Fruit fly (Drosophila melanogaster) Kc167 (cell line): ENCODE measurements around the gene tgo.

Experiments
- Myc ChIP-seq: fragments of >200 bp; optimal IDR thresholded peaks from 2 replicates; lab custom pipeline; 2017; ENCODE audit warnings: missing external identifiers
- Sin3A ChIP-seq: fragments of >200 bp; optimal IDR thresholded peaks from 2 replicates; lab custom pipeline; 2018; ENCODE audit warnings: missing external identifiers
- h ChIP-seq: fragments of >200 bp; optimal IDR thresholded peaks from 3 replicates; lab custom pipeline; 2018; ENCODE audit warnings: missing external identifiers
- insv ChIP-seq: fragments of >200 bp; optimal IDR thresholded peaks from 3 replicates; lab custom pipeline; 2018; ENCODE audit warnings: missing external identifiers
- psq ChIP-seq: fragments of >200 bp; optimal IDR thresholded peaks from 2 replicates; lab custom pipeline; 2017; ENCODE audit warnings: missing external identifiers
- ttk ChIP-seq: sonication (Bioruptor generic); optimal IDR thresholded peaks from 2 replicates; lab custom pipeline; 2017; ENCODE audit warnings: missing external identifiers

tgo gene

DNA sequence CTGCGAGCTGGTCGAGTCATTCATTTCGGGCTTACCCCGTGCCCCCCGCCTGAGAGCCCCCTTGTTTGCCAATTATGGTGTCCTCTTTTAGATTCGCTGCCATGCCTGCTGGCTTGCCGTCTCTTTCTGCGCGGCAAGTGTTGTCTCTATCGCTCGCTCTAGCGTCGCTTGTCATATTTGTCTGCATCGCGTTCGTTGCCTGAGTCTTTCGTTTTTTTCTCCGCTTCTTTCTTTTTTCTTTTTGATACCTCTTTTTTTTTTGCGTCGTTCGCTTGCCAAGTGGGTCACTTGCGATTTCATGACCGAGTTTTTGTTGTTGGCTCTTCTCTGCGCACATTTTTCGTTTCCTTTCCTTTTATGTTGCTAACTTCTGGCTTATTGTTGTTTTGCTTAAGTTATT, 48.0 kb downstream of the tgo start:
- TF ChIP-seq ttk (lab: Kevin White, UChicago) = no peak
- no peak for TF ChIP-seq Sin3A
- TF ChIP-seq insv = no peak

DNA sequence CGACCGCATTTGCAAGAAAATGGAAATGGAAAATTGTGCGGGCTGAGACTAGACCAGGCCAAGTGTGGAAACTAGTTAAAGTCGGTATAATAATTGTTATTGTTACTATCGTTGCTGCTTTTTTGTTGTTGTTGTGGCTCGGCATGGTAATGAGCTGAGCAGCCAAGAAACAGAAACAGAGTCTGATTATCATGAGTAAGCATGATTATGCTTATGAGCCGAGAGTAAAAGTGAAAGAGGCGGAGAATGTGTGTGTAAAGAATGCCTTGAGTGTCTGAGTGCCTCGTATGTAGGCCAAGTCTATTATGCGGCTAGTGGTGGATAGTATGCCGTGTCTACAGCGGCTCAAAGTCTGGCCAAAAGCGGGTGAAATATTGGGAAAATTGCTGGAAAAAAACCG, 49.1 kb downstream of the tgo start:
- TF ChIP-seq Myc (lab: Kevin White, UChicago) = no peak
- TF ChIP-seq ttk (lab: Kevin White, UChicago) = no peak
- no peak for TF ChIP-seq h (lab: Kevin White, UChicago)
- no peak for TF ChIP-seq insv
- no peak for TF ChIP-seq Sin3A
- TF ChIP-seq psq (lab: Kevin White, UChicago) = no peak

DNA sequence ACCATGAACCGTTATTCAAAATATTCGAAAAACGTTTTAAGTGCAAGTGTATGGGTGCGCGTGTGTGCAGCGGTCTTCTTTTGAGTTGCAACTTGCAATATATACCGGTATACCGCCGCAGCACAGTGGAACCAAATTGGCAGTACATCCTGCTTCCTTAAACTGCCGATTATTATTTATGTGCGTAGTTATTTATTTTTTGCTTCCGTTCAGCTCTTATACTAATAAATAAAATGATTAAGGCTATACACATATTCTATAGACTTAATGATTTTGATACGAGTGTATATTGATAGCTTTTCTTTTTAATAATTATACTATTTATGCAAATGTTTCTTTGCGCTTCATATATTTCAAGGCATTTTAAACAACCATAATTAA, 49.9 kb downstream of the tgo start:
- TF ChIP-seq Myc (lab: Kevin White, UChicago) = no peak
- no peak for TF ChIP-seq psq (lab: Kevin White, UChicago)
- TF ChIP-seq h (lab: Kevin White, UChicago) = no peak
- no peak for TF ChIP-seq Sin3A
- TF ChIP-seq ttk (lab: Kevin White, UChicago) = no peak
- no peak for TF ChIP-seq insv

DNA sequence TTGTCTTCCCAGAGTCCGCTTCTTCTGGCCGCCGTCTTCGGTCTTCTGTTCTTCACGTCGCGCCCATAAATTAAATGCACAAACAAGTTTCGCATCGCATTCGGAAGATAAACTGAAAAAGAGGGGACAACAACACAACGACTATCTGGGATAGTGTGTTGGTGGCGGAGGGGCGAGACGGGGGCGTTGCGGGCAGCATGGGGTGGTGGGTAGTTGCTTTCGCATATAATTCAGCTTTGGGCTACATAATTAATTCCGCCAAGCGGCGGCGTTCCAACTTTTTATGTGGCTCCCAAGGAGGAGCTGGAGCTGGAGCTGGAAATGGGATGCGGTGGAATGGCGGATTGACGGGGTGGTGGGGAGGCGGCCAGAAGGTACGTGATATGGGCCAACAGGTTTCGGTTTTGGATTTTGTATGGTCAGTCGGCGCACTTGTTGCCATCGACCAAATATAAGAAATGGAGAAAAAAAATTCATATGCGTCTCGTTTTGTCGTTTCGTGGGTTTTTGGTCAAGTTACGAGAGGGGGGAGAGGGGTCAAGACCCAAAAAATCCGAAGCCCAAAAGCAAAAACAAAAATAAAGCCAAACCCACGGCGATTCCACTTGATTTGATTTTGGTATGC, 50.4 kb downstream of the tgo start:
- TF ChIP-seq insv = no peak
- no peak for TF ChIP-seq Myc (lab: Kevin White, UChicago)
- no peak for TF ChIP-seq psq (lab: Kevin White, UChicago)
- TF ChIP-seq Sin3A = no peak
- TF ChIP-seq ttk (lab: Kevin White, UChicago) = no peak
- TF ChIP-seq h (lab: Kevin White, UChicago) = no peak

DNA sequence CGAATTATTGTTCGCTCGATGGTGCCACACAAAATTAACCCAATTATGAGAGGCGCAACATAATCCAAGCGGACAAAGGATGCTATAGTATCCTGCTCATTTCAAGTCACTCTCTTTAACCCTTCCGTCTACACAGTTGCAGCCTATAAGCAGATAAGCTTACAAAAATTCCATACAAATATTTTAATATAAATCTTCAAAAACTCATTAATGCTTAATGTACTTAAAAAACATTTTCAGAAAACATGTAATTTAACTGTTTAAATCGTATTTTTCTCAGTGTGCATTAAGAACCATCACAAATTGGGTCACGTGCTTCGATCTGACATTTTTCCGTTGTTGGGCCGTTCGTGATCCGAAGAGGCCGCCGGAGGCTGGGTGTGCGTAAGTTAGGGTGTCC, 51.0 kb downstream of the tgo start:
- no peak for TF ChIP-seq psq (lab: Kevin White, UChicago)
- TF ChIP-seq h (lab: Kevin White, UChicago) = no peak
- TF ChIP-seq insv = no peak
- TF ChIP-seq Myc (lab: Kevin White, UChicago) = no peak
- TF ChIP-seq ttk (lab: Kevin White, UChicago) = no peak
